Fruit fly (Drosophila melanogaster) whole organism, embryonic: ENCODE results near the gene Ir75d.

Experiments used
- Asciz ChIP-seq: fragments of 200-800 bp; sonication (Bioruptor generic); optimal IDR thresholded peaks from 2 replicates; lab custom pipeline; 2017; ENCODE audit warnings: missing biosample characterization, mild to moderate bottlenecking, missing genetic modification characterization, missing genetic modification reagents
- BEAF-32 ChIP-seq: fragments of 200-800 bp; sonication (Bioruptor generic); optimal IDR thresholded peaks from 3 replicates; lab custom pipeline; 2017; ENCODE audit warnings: missing biosample characterization, missing genetic modification characterization, mild to moderate bottlenecking, moderate library complexity, missing genetic modification reagents
- Bdp1 ChIP-seq: fragments of 200-800 bp; sonication (Bioruptor generic); optimal IDR thresholded peaks from 3 replicates; lab custom pipeline; 2016; ENCODE audit warnings: missing biosample characterization, missing genetic modification characterization
- Bgb ChIP-seq: fragments of 200-800 bp; sonication (Bioruptor generic); IDR thresholded peaks from 2 replicates; pipeline ENCODE4 v1.3.6; 2022; ENCODE audit warnings: missing biosample characterization, missing genetic modification characterization; ENCODE audit not compliant: partially characterized antibody
- CG12391 ChIP-seq: fragments of 200-800 bp; sonication (Bioruptor generic); optimal IDR thresholded peaks from 3 replicates; lab custom pipeline; 2018; ENCODE audit warnings: missing biosample characterization, mild to moderate bottlenecking, missing genetic modification characterization, moderate library complexity
- CG12659 ChIP-seq: fragments of 200-800 bp; sonication (Bioruptor generic); optimal IDR thresholded peaks from 3 replicates; lab custom pipeline; 2017; ENCODE audit warnings: mild to moderate bottlenecking, missing biosample characterization, missing genetic modification reagents, missing genetic modification characterization
- CG14710 ChIP-seq: fragments of 200-800 bp; sonication (Bioruptor generic); optimal IDR thresholded peaks from 3 replicates; lab custom pipeline; 2019; ENCODE audit warnings: missing biosample characterization, mild to moderate bottlenecking, missing genetic modification characterization, moderate library complexity
- CG15011 ChIP-seq: fragments of 200-800 bp; sonication (Bioruptor generic); optimal IDR thresholded peaks from 3 replicates; lab custom pipeline; 2018; ENCODE audit warnings: missing biosample characterization, mild to moderate bottlenecking, missing genetic modification characterization
- CG1603 ChIP-seq: fragments of 200-800 bp; sonication (Bioruptor generic); optimal IDR thresholded peaks from 2 replicates; lab custom pipeline; 2019; ENCODE audit warnings: missing biosample characterization, mild to moderate bottlenecking, missing genetic modification characterization, moderate library complexity
- CG17186 ChIP-seq: fragments of 200-800 bp; sonication (Bioruptor generic); optimal IDR thresholded peaks from 3 replicates; lab custom pipeline; 2017; ENCODE audit warnings: missing biosample characterization, missing genetic modification reagents, missing genetic modification characterization
- CG18476 ChIP-seq: fragments of 200-800 bp; sonication (Bioruptor generic); optimal IDR thresholded peaks from 2 replicates; lab custom pipeline; 2016; ENCODE audit warnings: missing biosample characterization, mild to moderate bottlenecking, missing genetic modification characterization
- CG2116 ChIP-seq: fragments of 200-800 bp; sonication (Bioruptor generic); optimal IDR thresholded peaks from 3 replicates; lab custom pipeline; 2018; ENCODE audit warnings: missing biosample characterization, mild to moderate bottlenecking, missing genetic modification characterization
- CG2712 ChIP-seq: fragments of 200-800 bp; optimal IDR thresholded peaks from 3 replicates; lab custom pipeline; 2019; ENCODE audit warnings: missing biosample characterization, mild to moderate bottlenecking, missing genetic modification characterization, moderate library complexity
- CG31224 ChIP-seq: fragments of 200-800 bp; sonication (Bioruptor generic); IDR thresholded peaks from 2 replicates; pipeline ENCODE4 v1.3.6; 2022; ENCODE audit warnings: missing biosample characterization, missing genetic modification characterization
- CG3847 ChIP-seq: fragments of 200-800 bp; sonication (Bioruptor generic); IDR thresholded peaks from 2 replicates; pipeline ENCODE4 v1.3.6; 2022; ENCODE audit warnings: missing biosample characterization, missing genetic modification characterization
- CG3995 ChIP-seq: fragments of 200-800 bp; sonication (Bioruptor generic); optimal IDR thresholded peaks from 3 replicates; lab custom pipeline; 2016; ENCODE audit warnings: missing biosample characterization, missing genetic modification characterization
- CG4360 ChIP-seq: fragments of 200-800 bp; sonication (Bioruptor generic); IDR thresholded peaks from 2 replicates; pipeline ENCODE4 v1.3.6; 2022; ENCODE audit warnings: missing biosample characterization, missing genetic modification characterization
- CG4617 ChIP-seq: fragments of 200-800 bp; sonication (Bioruptor generic); optimal IDR thresholded peaks from 3 replicates; lab custom pipeline; 2016; ENCODE audit warnings: missing biosample characterization, missing genetic modification characterization, borderline replicate concordance
- CG7928 ChIP-seq: fragments of 200-800 bp; sonication (Bioruptor generic); optimal IDR thresholded peaks from 2 replicates; lab custom pipeline; 2017; ENCODE audit warnings: missing biosample characterization, mild to moderate bottlenecking, missing genetic modification characterization
- CG9932 ChIP-seq: fragments of 200-800 bp; sonication (Bioruptor generic); IDR thresholded peaks from 2 replicates; pipeline ENCODE4 v1.3.6; 2022; ENCODE audit warnings: missing biosample characterization, missing genetic modification characterization
- CTCF ChIP-seq: fragments of 200-800 bp; sonication (Bioruptor generic); optimal IDR thresholded peaks from 2 replicates; lab custom pipeline; 2017; ENCODE audit warnings: missing biosample characterization, mild to moderate bottlenecking, missing genetic modification characterization, moderate library complexity
- CoRest ChIP-seq: fragments of 200-800 bp; sonication (Bioruptor generic); optimal IDR thresholded peaks from 3 replicates; lab custom pipeline; 2018; ENCODE audit warnings: missing biosample characterization, mild to moderate bottlenecking, missing genetic modification characterization, moderate library complexity
- Dll ChIP-seq: fragments of 200-800 bp; sonication (Bioruptor generic); IDR thresholded peaks from 4 replicates; pipeline ENCODE4 v1.3.6; 2022; ENCODE audit warnings: missing biosample characterization, missing genetic modification characterization; ENCODE audit not compliant: partially characterized antibody
- Dref ChIP-seq: fragments of 200-800 bp; sonication (Bioruptor generic); IDR thresholded peaks from 2 replicates; pipeline ENCODE4 v1.3.6; 2022; ENCODE audit warnings: missing biosample characterization, missing genetic modification characterization
- Hr51 ChIP-seq, 2 experiments: fragments of 200-800 bp; sonication (Bioruptor generic); optimal IDR thresholded peaks; 2 replicates in 1 of 2; 3 replicates in 1 of 2; lab custom pipeline; 2016 to 2018; ENCODE audit warnings: missing biosample characterization in 2 of 2, missing genetic modification characterization in 2 of 2, mild to moderate bottlenecking in 1 of 2, moderate library complexity in 1 of 2
- MBD-R2 ChIP-seq: fragments of 200-800 bp; sonication (Bioruptor generic); IDR thresholded peaks from 2 replicates; pipeline ENCODE4 v1.3.6; 2022; ENCODE audit warnings: missing biosample characterization, missing genetic modification characterization
- Max ChIP-seq: fragments of 200-800 bp; sonication (Bioruptor generic); optimal IDR thresholded peaks from 2 replicates; lab custom pipeline; 2016; ENCODE audit warnings: missing biosample characterization, mild to moderate bottlenecking, missing genetic modification characterization
- Myb ChIP-seq: fragments of 200-800 bp; sonication (Bioruptor generic); optimal IDR thresholded peaks from 2 replicates; lab custom pipeline; 2016; ENCODE audit warnings: missing biosample characterization, missing genetic modification characterization
- Sox100B ChIP-seq: fragments of 200-800 bp; sonication (Bioruptor generic); optimal IDR thresholded peaks from 3 replicates; lab custom pipeline; 2018; ENCODE audit warnings: missing biosample characterization, mild to moderate bottlenecking, missing genetic modification characterization
- Stat92E ChIP-seq, 3 experiments: fragments of >200 bp in 2 of 3; fragments of 200-800 bp in 1 of 3; sonication (Bioruptor generic) in 1 of 3; optimal IDR thresholded peaks; 2 replicates each; lab custom pipeline; 2017 to 2019; ENCODE audit warnings: missing biosample characterization in 3 of 3, missing genetic modification characterization in 3 of 3, mild to moderate bottlenecking in 1 of 3, moderate library complexity in 1 of 3
- aop ChIP-seq: fragments of 200-800 bp; sonication (Bioruptor generic); IDR thresholded peaks from 2 replicates; pipeline ENCODE4 v1.3.6; 2022; ENCODE audit warnings: missing biosample characterization, missing genetic modification characterization
- croc ChIP-seq: fragments of 200-800 bp; sonication (Bioruptor generic); conservative IDR thresholded peaks from 3 replicates; pipeline ENCODE4 v1.3.6; 2022; ENCODE audit warnings: missing biosample characterization, missing genetic modification characterization
- crp ChIP-seq, 2 experiments: fragments of 200-800 bp; sonication (Bioruptor generic); optimal IDR thresholded peaks; 2 replicates in 1 of 2; 3 replicates in 1 of 2; lab custom pipeline; 2017; ENCODE audit warnings: missing biosample characterization in 2 of 2, missing genetic modification characterization in 2 of 2, mild to moderate bottlenecking in 1 of 2, moderate library complexity in 1 of 2
- dmrt99B ChIP-seq: fragments of 200-800 bp; sonication (Bioruptor generic); optimal IDR thresholded peaks from 2 replicates; lab custom pipeline; 2018; ENCODE audit warnings: missing biosample characterization, mild to moderate bottlenecking, missing genetic modification characterization, moderate library complexity
- eve ChIP-seq, 2 experiments: fragments of >200 bp; optimal IDR thresholded peaks; 2 replicates each; lab custom pipeline; 2017; ENCODE audit warnings: missing biosample characterization in 2 of 2, missing genetic modification characterization in 2 of 2
- eyg ChIP-seq: fragments of 200-800 bp; sonication (Bioruptor generic); optimal IDR thresholded peaks from 3 replicates; lab custom pipeline; 2016; ENCODE audit warnings: missing biosample characterization, missing genetic modification characterization
- gro ChIP-seq: fragments of 200-800 bp; sonication (Bioruptor generic); optimal IDR thresholded peaks from 2 replicates; lab custom pipeline; 2016; ENCODE audit warnings: missing biosample characterization, missing genetic modification characterization
- hbn ChIP-seq: fragments of 200-800 bp; sonication (Bioruptor generic); IDR thresholded peaks from 2 replicates; pipeline ENCODE4 v1.3.6; 2022; ENCODE audit warnings: missing biosample characterization, missing genetic modification characterization; ENCODE audit not compliant: partially characterized antibody
- hth ChIP-seq: fragments of >200 bp; optimal IDR thresholded peaks from 2 replicates; lab custom pipeline; 2017; ENCODE audit warnings: inconsistent platforms
- mld ChIP-seq: fragments of 200-800 bp; sonication (Bioruptor generic); IDR thresholded peaks from 3 replicates; pipeline ENCODE4 v1.3.6; 2022; ENCODE audit warnings: missing biosample characterization, missing genetic modification characterization; ENCODE audit not compliant: partially characterized antibody
- nerfin-2 ChIP-seq: fragments of 200-800 bp; sonication (Bioruptor generic); IDR thresholded peaks from 2 replicates; pipeline ENCODE4 v1.3.6; 2022; ENCODE audit warnings: missing biosample characterization, missing genetic modification characterization; ENCODE audit not compliant: partially characterized antibody
- phol ChIP-seq: fragments of 200-800 bp; sonication (Bioruptor generic); optimal IDR thresholded peaks from 3 replicates; lab custom pipeline; 2018; ENCODE audit warnings: missing biosample characterization, mild to moderate bottlenecking, missing genetic modification characterization, moderate library complexity
- row ChIP-seq: fragments of 200-800 bp; sonication (Bioruptor generic); IDR thresholded peaks from 3 replicates; pipeline ENCODE4 v1.3.6; 2022; ENCODE audit warnings: missing biosample characterization, missing genetic modification characterization
- slou ChIP-seq: fragments of 200-800 bp; sonication (Bioruptor generic); optimal IDR thresholded peaks from 3 replicates; lab custom pipeline; 2016; ENCODE audit warnings: missing biosample characterization, missing genetic modification characterization
- so ChIP-seq: fragments of 200-800 bp; sonication (Bioruptor generic); IDR thresholded peaks from 3 replicates; pipeline ENCODE4 v1.3.6; 2022; ENCODE audit warnings: missing biosample characterization, missing genetic modification characterization
- sob ChIP-seq: fragments of 200-800 bp; sonication (Bioruptor generic); IDR thresholded peaks from 2 replicates; pipeline ENCODE4 v1.3.6; 2022; ENCODE audit warnings: missing biosample characterization, missing genetic modification characterization
- tna ChIP-seq: fragments of 200-800 bp; sonication (Bioruptor generic); IDR thresholded peaks from 2 replicates; pipeline ENCODE4 v1.3.6; 2022; ENCODE audit warnings: missing biosample characterization, missing genetic modification characterization; ENCODE audit not compliant: partially characterized antibody
- unc-4 ChIP-seq: fragments of 200-800 bp; sonication (Bioruptor generic); IDR thresholded peaks from 2 replicates; pipeline ENCODE4 v1.3.6; 2022; ENCODE audit warnings: missing biosample characterization, missing genetic modification characterization; ENCODE audit not compliant: partially characterized antibody
- zen2 ChIP-seq: fragments of 200-800 bp; sonication (Bioruptor generic); IDR thresholded peaks from 3 replicates; pipeline ENCODE4 v1.3.6; 2022; ENCODE audit warnings: missing biosample characterization, missing genetic modification characterization; ENCODE audit not compliant: partially characterized antibody

The Ir75d gene

dm6 chr3L:18901411-18901810, 9.6 kb downstream of the Ir75d start, which contains the start of the genes arx and CG6843 (continued):
- TF ChIP-seq aop (no peak), CG1603 (tag; lab: Kevin White, UChicago) (peak; percentile 73), BEAF-32 (GFP tag; lab: Kevin White, UChicago) (peak; percentile 93), row (GFP tag; lab: Robert Waterston, UW) (peak; percentile 17; the same call in 1 of the 3 replicates), tna (peak; percentile 88), mld (GFP tag; lab: Robert Waterston, UW) (peak; percentile 85; the same call in 2 of the 3 replicates), Bgb (peak; percentile 93), MBD-R2 (peak; percentile 84), hth (lab: Kevin White, UChicago) (no peak), eve (GFP tag; optimal IDR thresholded peaks at IDR 0.05; lab: Kevin White, UChicago) (no peak), CG18476 (GFP tag; lab: Kevin White, UChicago) (no peak), CTCF (GFP tag; lab: Kevin White, UChicago) (peak; percentile 4), CG3847 (GFP tag; lab: Robert Waterston, UW) (peak; percentile 52; the same call in 1 of the 2 replicates), Dll (GFP tag; lab: Robert Waterston, UW) (peak; percentile 92), croc (GFP tag; lab: Robert Waterston, UW) (no peak), dmrt99B (tag; lab: Kevin White, UChicago) (no peak), CG12659 (GFP tag; lab: Kevin White, UChicago) (peak; percentile 72), CG17186 (peak; percentile 64), eyg (GFP tag; lab: Kevin White, UChicago) (no peak), zen2 (GFP tag; lab: Robert Waterston, UW) (peak; percentile 93), CG2116 (GFP tag; lab: Kevin White, UChicago) (peak; percentile 95), CG7928 (GFP tag; lab: Kevin White, UChicago) (peak; percentile 9), hbn (GFP tag; lab: Robert Waterston, UW) (peak; percentile 90), CG2712 (tag; lab: Kevin White, UChicago) (peak; percentile 6), so (GFP tag; lab: Robert Waterston, UW) (peak; percentile 78; the same call in 1 of the 3 replicates), CG14710 (tag; lab: Kevin White, UChicago) (peak; percentile 47), CG12391 (tag; lab: Kevin White, UChicago) (peak; percentile 22), Hr51 (GFP tag; optimal IDR thresholded peaks at IDR 0.05; lab: Kevin White, UChicago) (no peak), crp (GFP tag; optimal IDR thresholded peaks at IDR 0.05; lab: Kevin White, UChicago) (peak in 1 of 2 experiments; percentile 35), Myb (GFP tag; lab: Kevin White, UChicago) (peak; percentile 40), Max (GFP tag; lab: Kevin White, UChicago) (no peak), CG3995 (GFP tag; lab: Kevin White, UChicago) (peak; percentile 89), CG9932 (peak; percentile 43; the same call in 1 of the 2 replicates), CG15011 (GFP tag; lab: Kevin White, UChicago) (no peak), Sox100B (GFP tag; lab: Kevin White, UChicago) (no peak), CG4617 (GFP tag; lab: Kevin White, UChicago) (peak; percentile 90), Bdp1 (no peak), slou (GFP tag; lab: Kevin White, UChicago) (no peak), CG4360 (no peak), gro (GFP tag; lab: Kevin White, UChicago) (peak; percentile 61), phol (tag; lab: Kevin White, UChicago) (peak; percentile 41), CoRest (tag; lab: Kevin White, UChicago) (peak; percentile 14), nerfin-2 (peak; percentile 88), Dref (GFP tag; lab: Robert Waterston, UW) (peak; percentile 86), Asciz (GFP tag; lab: Kevin White, UChicago) (no peak), Stat92E (GFP tag; optimal IDR thresholded peaks at IDR 0.05; lab: Kevin White, UChicago) (peak in 1 of 3 experiments; percentile 27), CG31224 (GFP tag; lab: Robert Waterston, UW) (no peak), unc-4 (GFP tag; lab: Robert Waterston, UW) (peak; percentile 94), sob (no peak)
